Worm (Caenorhabditis elegans) whole organism, midembryonic: Measurements from ENCODE around the gene crn-6.

Experiments used
- T22C8.4 ChIP-seq: fragments of 200-800 bp; sonication (Bioruptor generic); IDR thresholded peaks from 2 replicates; pipeline ENCODE4 v1.3.6; 2022; ENCODE audit warnings: missing genetic modification characterization, missing compliant biosample characterization
- klf-2 ChIP-seq: fragments of 200-800 bp; sonication (Bioruptor generic); conservative IDR thresholded peaks from 2 replicates; pipeline ENCODE4 v1.3.6; 2022; ENCODE audit warnings: missing genetic modification reagents, missing genetic modification characterization, missing compliant biosample characterization
- med-1 ChIP-seq: sonication (generic microtip); optimal IDR thresholded peaks from 2 replicates; lab custom pipeline; 2017; ENCODE audit warnings: missing genetic modification characterization, mild to moderate bottlenecking, missing compliant biosample characterization, antibody characterized with exemption, missing genetic modification reagents; ENCODE audit not compliant: insufficient read depth
- ref-1 ChIP-seq: fragments of 200-800 bp; sonication (Bioruptor generic); conservative IDR thresholded peaks from 2 replicates; pipeline ENCODE4 v1.3.6; 2022; ENCODE audit warnings: missing genetic modification reagents, missing genetic modification characterization, missing compliant biosample characterization
- tab-1 ChIP-seq: fragments of 200-800 bp; sonication (Bioruptor generic); IDR thresholded peaks from 2 replicates; pipeline ENCODE4 v1.3.6; 2022; ENCODE audit warnings: missing genetic modification characterization, missing compliant biosample characterization

ce11 chrIII:9317601-9318000, 49.5 kb upstream of the crn-6 start:
- no peak for TF ChIP-seq tab-1 (GFP tag; lab: Robert Waterston, UW)
- TF ChIP-seq klf-2 (GFP tag; lab: Robert Waterston, UW): no peak
- no peak for TF ChIP-seq med-1
- no peak for TF ChIP-seq ref-1 (GFP tag; lab: Robert Waterston, UW)
- no peak for TF ChIP-seq T22C8.4 (GFP tag; lab: Robert Waterston, UW)
